Fruit fly (Drosophila melanogaster): ENCODE measurements around the gene CG33688.

CG33688 gene

DNA sequence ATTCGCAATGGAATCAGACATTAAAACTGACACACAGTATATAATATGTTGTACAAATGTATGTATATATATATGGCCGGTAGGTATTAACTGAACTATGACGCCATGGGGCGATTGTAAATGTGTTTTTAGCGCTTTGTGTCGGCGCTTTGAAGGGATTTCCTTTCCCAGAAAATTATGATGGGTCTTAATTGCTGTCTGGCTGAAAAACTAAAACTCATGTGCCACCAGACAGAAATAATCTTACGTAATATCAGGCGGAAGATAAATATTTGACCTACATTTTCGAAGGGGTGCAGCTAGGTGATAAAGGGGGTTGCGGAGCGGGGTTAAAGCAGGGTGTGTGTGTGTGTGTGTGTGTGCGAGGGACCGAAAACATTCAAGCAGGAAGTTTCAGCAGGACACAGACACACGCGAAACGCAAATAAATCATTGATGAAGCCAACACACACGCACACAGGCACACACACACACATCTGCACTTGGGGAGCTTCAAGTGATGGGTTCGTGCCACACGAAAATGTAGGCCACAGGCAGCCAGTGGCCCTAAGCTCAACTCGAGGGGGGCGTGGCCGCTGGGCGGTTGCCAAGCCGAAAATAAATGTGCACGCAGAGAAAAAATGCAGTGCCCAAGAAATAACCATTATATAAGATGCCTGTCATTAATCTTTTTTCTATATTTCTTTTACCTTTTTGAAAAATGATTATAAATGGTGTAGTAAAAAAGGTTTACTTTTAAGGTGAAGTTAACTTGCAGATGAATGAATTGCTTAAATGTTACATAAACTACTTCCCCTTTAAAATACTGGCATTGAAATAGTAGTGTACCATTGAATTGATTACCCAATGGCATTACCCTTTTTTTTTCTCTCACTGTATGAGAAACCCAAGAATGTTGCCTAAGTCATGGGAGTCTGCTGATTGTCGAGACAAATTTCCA is 41.5 kb upstream of the CG33688 start (continued):
- TF ChIP-seq NC2α (GFP tag; optimal IDR thresholded peaks at IDR 0.05) (no peak), scrt (GFP tag; optimal IDR thresholded peaks at IDR 0.05) (peak; percentile 35), CoRest (tag; optimal IDR thresholded peaks at IDR 0.05) (peak; percentile 74), Atf-2 (GFP tag; optimal IDR thresholded peaks at IDR 0.05) (peak; percentile 36), insv (GFP tag; optimal IDR thresholded peaks at IDR 0.05) (no peak), Chrac-16 (GFP tag; optimal IDR thresholded peaks at IDR 0.05) (peak; percentile 51), Hmr (GFP tag; optimal IDR thresholded peaks at IDR 0.05) (peak; percentile 63), en (GFP tag; optimal IDR thresholded peaks at IDR 0.05) (peak; percentile 43), pb (GFP tag; optimal IDR thresholded peaks at IDR 0.05) (no peak), CG8388 (GFP tag; optimal IDR thresholded peaks at IDR 0.05) (peak; percentile 52)

DNA sequence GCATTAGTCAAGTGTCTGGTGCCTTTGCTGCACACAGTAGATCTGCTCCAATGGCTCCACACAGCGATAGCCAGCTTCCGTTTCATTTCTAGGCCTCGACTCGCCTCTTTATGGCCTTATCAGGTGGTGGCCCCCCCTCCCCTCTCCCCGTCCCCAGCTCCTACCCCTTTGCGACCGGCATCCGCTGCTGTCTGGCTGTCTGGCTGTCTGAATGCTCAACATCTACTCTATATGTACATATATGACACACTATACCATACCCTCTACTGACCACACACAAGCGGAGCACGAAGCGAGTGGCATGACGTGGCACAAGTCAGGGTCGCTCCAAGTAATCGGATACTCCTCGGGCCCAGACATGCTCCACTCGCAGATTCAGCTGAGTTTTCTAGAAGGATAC is 40.7 kb upstream of the CG33688 start:
- TF ChIP-seq sd (tag; optimal IDR thresholded peaks at IDR 0.05) (no peak), nau (GFP tag; optimal IDR thresholded peaks at IDR 0.05) (no peak), CG13424 (tag; optimal IDR thresholded peaks at IDR 0.05) (no peak), CG14441 (GFP tag; IDR thresholded peaks at IDR 0.05) (no peak), CG1024 (GFP tag; IDR thresholded peaks at IDR 0.05) (no peak), Deaf1 (tag; optimal IDR thresholded peaks at IDR 0.05) (no peak), CG12219 (GFP tag; optimal IDR thresholded peaks at IDR 0.05) (no peak), PHDP (tag; optimal IDR thresholded peaks at IDR 0.05) (no peak), Ada2b (GFP tag; IDR thresholded peaks at IDR 0.05) (0 out of 2 replicates have a peak, but pooled peaks have one; percentile 11), Lim3 (GFP tag; IDR thresholded peaks at IDR 0.05) (no peak), Hey (tag; optimal IDR thresholded peaks at IDR 0.05) (no peak), pnt (GFP tag; optimal IDR thresholded peaks at IDR 0.05) (no peak), Bdp1 (GFP tag; optimal IDR thresholded peaks at IDR 0.05) (no peak), Oaz (GFP tag; IDR thresholded peaks at IDR 0.05) (no peak), CG8290 (GFP tag; optimal IDR thresholded peaks at IDR 0.05) (no peak), CG8290 (tag; optimal IDR thresholded peaks at IDR 0.05) (peak in 1 of 2 experiments; percentile 33), CG7786 (GFP tag; optimal IDR thresholded peaks at IDR 0.05) (no peak), NC2α (GFP tag; optimal IDR thresholded peaks at IDR 0.05) (no peak), Hmr (GFP tag; optimal IDR thresholded peaks at IDR 0.05) (no peak), slbo (GFP tag; IDR thresholded peaks at IDR 0.05) (no peak), Asciz (GFP tag; optimal IDR thresholded peaks at IDR 0.05) (no peak), CG6654 (GFP tag; optimal IDR thresholded peaks at IDR 0.05) (no peak), CG9876 (GFP tag; optimal IDR thresholded peaks at IDR 0.05) (no peak), Doc3 (GFP tag; IDR thresholded peaks at IDR 0.05; ENCODE audit: partially characterized antibody) (no peak), CG10565 (GFP tag; optimal IDR thresholded peaks at IDR 0.05) (no peak), CG33213 (GFP tag; optimal IDR thresholded peaks at IDR 0.05) (no peak), Ets97D (GFP tag; optimal IDR thresholded peaks at IDR 0.05) (no peak), exex (tag; optimal IDR thresholded peaks at IDR 0.05) (no peak), Lpt (GFP tag; optimal IDR thresholded peaks at IDR 0.05) (no peak), abd-A (tag; optimal IDR thresholded peaks at IDR 0.05) (no peak), klu (GFP tag; IDR thresholded peaks at IDR 0.05) (0 out of 2 replicates have a peak, but pooled peaks have one; percentile 13), tgo (GFP tag; IDR thresholded peaks at IDR 0.05) (no peak), NK7.1 (GFP tag; optimal IDR thresholded peaks at IDR 0.05) (no peak), CG4282 (GFP tag; optimal IDR thresholded peaks at IDR 0.05) (no peak), Mes4 (GFP tag; optimal IDR thresholded peaks at IDR 0.05) (no peak), bsh (GFP tag; optimal IDR thresholded peaks at IDR 0.05) (no peak), CG8281 (tag; optimal IDR thresholded peaks at IDR 0.05) (no peak), Vsx1 (GFP tag; optimal IDR thresholded peaks at IDR 0.05) (no peak), gfzf (GFP tag; optimal IDR thresholded peaks at IDR 0.05) (no peak), Hr3 (GFP tag; optimal IDR thresholded peaks at IDR 0.05) (no peak)

Measured in whole organism, embryonic.